Fruit fly (Drosophila melanogaster): ENCODE data around the gene Aduk.

Aduk gene

dm6 chr3R:9351415-9352379 lies 17.2 kb upstream of the Aduk start:
- TF ChIP-seq sr (GFP tag; IDR thresholded peaks at IDR 0.05) (no peak), CG1024 (GFP tag; IDR thresholded peaks at IDR 0.05) (no peak), wdn (GFP tag; IDR thresholded peaks at IDR 0.05) (no peak), CG8478 (optimal IDR thresholded peaks at IDR 0.05) (no peak), Dfd (GFP tag; optimal IDR thresholded peaks at IDR 0.05) (no peak), dysf (GFP tag; IDR thresholded peaks at IDR 0.05) (no peak), tgo (GFP tag; IDR thresholded peaks at IDR 0.05) (no peak), gfzf (GFP tag; optimal IDR thresholded peaks at IDR 0.05) (no peak), CG4617 (GFP tag; optimal IDR thresholded peaks at IDR 0.05; ENCODE audit: borderline replicate concordance) (no peak), sob (GFP tag; IDR thresholded peaks at IDR 0.05) (no peak), fd3F (GFP tag; optimal IDR thresholded peaks at IDR 0.05) (peak; percentile 65), Dek (tag; optimal IDR thresholded peaks at IDR 0.05) (peak; percentile 47), CG18764 (GFP tag; optimal IDR thresholded peaks at IDR 0.05) (peak; percentile 30), ken (GFP tag; IDR thresholded peaks at IDR 0.05) (no peak), Jarid2 (GFP tag; optimal IDR thresholded peaks at IDR 0.05) (no peak), crc (GFP tag; optimal IDR thresholded peaks at IDR 0.05) (peak; percentile 70), CG13296 (GFP tag; optimal IDR thresholded peaks at IDR 0.05) (peak; percentile 38), Dref (GFP tag; IDR thresholded peaks at IDR 0.05) (no peak), bab2 (GFP tag; optimal IDR thresholded peaks at IDR 0.05) (peak; percentile 60), CG18262 (tag; optimal IDR thresholded peaks at IDR 0.05) (peak; percentile 21), Bdp1 (GFP tag; optimal IDR thresholded peaks at IDR 0.05) (peak; percentile 43), tin (GFP tag; optimal IDR thresholded peaks at IDR 0.05) (peak; percentile 37), pros (GFP tag; optimal IDR thresholded peaks at IDR 0.05) (no peak), HmgD (GFP tag; optimal IDR thresholded peaks at IDR 0.05) (no peak), CG9609 (GFP tag; optimal IDR thresholded peaks at IDR 0.05) (no peak), HmgZ (tag; optimal IDR thresholded peaks at IDR 0.05) (peak; percentile 59), CG8765 (GFP tag; IDR thresholded peaks at IDR 0.05) (no peak), CG12071 (GFP tag; optimal IDR thresholded peaks at IDR 0.05) (peak; percentile 60), sisA (GFP tag; IDR thresholded peaks at IDR 0.05) (no peak), CG15479 (GFP tag; optimal IDR thresholded peaks at IDR 0.05) (peak; percentile 14), HLH54F (GFP tag; optimal IDR thresholded peaks at IDR 0.05) (peak; percentile 63), yki (optimal IDR thresholded peaks at IDR 0.05) (no peak), cg (GFP tag; optimal IDR thresholded peaks at IDR 0.05) (no peak), CG4820 (GFP tag; optimal IDR thresholded peaks at IDR 0.05) (peak; percentile 26), PHDP (tag; optimal IDR thresholded peaks at IDR 0.05) (peak; percentile 72), C15 (GFP tag; IDR thresholded peaks at IDR 0.05) (no peak), dimm (GFP tag; IDR thresholded peaks at IDR 0.05) (no peak), slou (GFP tag; optimal IDR thresholded peaks at IDR 0.05) (no peak), CG18619 (GFP tag; optimal IDR thresholded peaks at IDR 0.05) (peak; percentile 45), CG32532 (GFP tag; IDR thresholded peaks at IDR 0.05) (no peak), tll (GFP tag; optimal IDR thresholded peaks at IDR 0.05) (no peak), eyg (GFP tag; optimal IDR thresholded peaks at IDR 0.05) (peak; percentile 72), pho (GFP tag; optimal IDR thresholded peaks at IDR 0.05) (peak; percentile 82), CG3847 (GFP tag; IDR thresholded peaks at IDR 0.05) (no peak), fru (optimal IDR thresholded peaks at IDR 0.05) (no peak), CG15696 (tag; optimal IDR thresholded peaks at IDR 0.05) (peak; percentile 7), lilli (GFP tag; optimal IDR thresholded peaks at IDR 0.05) (peak; percentile 77), CG1529 (GFP tag; optimal IDR thresholded peaks at IDR 0.05) (no peak), CG11247 (GFP tag; IDR thresholded peaks at IDR 0.05) (no peak), ttk (GFP tag; IDR thresholded peaks at IDR 0.05) (no peak), Hr78 (GFP tag; optimal IDR thresholded peaks at IDR 0.05) (no peak)

All from whole organism, embryonic.